Worm (Caenorhabditis elegans): ENCODE results near the gene rocf-1.

The rocf-1 gene

ce11 chrV:15413847-15414246 lies 50.5 kb downstream of the rocf-1 start, which contains the start of gene srh-264:
TSS of gene srh-264 (plus strand) at chrV:15414147.
- TF ChIP-seq ceh-82 (tag; optimal IDR thresholded peaks at IDR 0.05), result no peak
- TF ChIP-seq sup-37 (GFP tag; optimal IDR thresholded peaks at IDR 0.05), result no peak
- no peak for TF ChIP-seq nhr-71 (tag; optimal IDR thresholded peaks at IDR 0.05)
- no peak for TF ChIP-seq hpl-2 (GFP tag; optimal IDR thresholded peaks at IDR 0.05)
- no peak for TF ChIP-seq aly-2 (tag; optimal IDR thresholded peaks at IDR 0.05)
- no peak for TF ChIP-seq mab-9 (GFP tag; IDR thresholded peaks at IDR 0.05)
- TF ChIP-seq lin-35 (GFP tag; optimal IDR thresholded peaks at IDR 0.05), result no peak
- TF ChIP-seq nhr-77 (tag; optimal IDR thresholded peaks at IDR 0.05), result no peak
- TF ChIP-seq alr-1 (tag; optimal IDR thresholded peaks at IDR 0.05; ENCODE audit: borderline replicate concordance), result no peak
- TF ChIP-seq ces-1 (GFP tag; optimal IDR thresholded peaks at IDR 0.05), result no peak
- TF ChIP-seq mep-1 (tag; optimal IDR thresholded peaks at IDR 0.05), result no peak
- TF ChIP-seq efl-3 (GFP tag; optimal IDR thresholded peaks at IDR 0.05), result no peak
- TF ChIP-seq ets-5 (GFP tag; IDR thresholded peaks at IDR 0.05), result no peak
- no peak for TF ChIP-seq fkh-8 (tag; optimal IDR thresholded peaks at IDR 0.05)
- no peak for TF ChIP-seq ceh-8 (GFP tag; optimal IDR thresholded peaks at IDR 0.05)
- no peak for TF ChIP-seq vab-15 (tag; optimal IDR thresholded peaks at IDR 0.05)
- TF ChIP-seq nhr-85 (tag), result no peak
- TF ChIP-seq lin-14 (GFP tag; optimal IDR thresholded peaks at IDR 0.05), result no peak

DNA sequence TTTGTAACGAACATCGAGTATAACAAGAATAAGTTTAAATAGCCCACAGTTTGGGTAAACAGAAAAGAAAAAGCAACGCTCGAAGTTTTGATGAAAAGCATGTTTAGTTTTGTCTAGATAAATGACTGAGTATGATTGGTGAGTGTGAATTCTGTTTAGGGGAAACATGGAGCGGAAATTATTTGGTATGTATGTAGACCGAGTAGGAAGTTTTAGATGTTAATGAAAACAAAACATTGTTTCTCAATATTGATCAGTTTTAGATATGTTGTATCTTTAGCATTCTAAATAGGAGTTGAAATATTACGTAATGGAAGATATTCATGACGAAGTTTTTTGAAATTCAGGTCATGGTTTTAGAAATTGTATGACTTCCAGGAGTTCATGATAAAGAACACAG lies 51.7 kb downstream of the rocf-1 start, which contains the start of gene srbc-63:
TSS of gene srbc-63 (minus strand) at position 101 of the 400 bp plus-strand sequence.
- TF ChIP-seq dsc-1 (tag; optimal IDR thresholded peaks at IDR 0.05), result no peak
- TF ChIP-seq jun-1 (tag; optimal IDR thresholded peaks at IDR 0.05), result no peak
